Worm (Caenorhabditis elegans): ENCODE results near the gene C14H10.2.

ce11 chrX:10212469-10212868, 40.2 kb downstream of the C14H10.2 start, which contains the start of gene F44A6.3:
- TF ChIP-seq hmg-4 (GFP tag; optimal IDR thresholded peaks at IDR 0.05): no peak
- no peak for TF ChIP-seq aly-1 (tag; optimal IDR thresholded peaks at IDR 0.05)
- no peak for TF ChIP-seq hnd-1 (tag; optimal IDR thresholded peaks at IDR 0.05)

All from whole organism, early embryonic.